Fruit fly (Drosophila melanogaster): Measurements from ENCODE around the gene CG3592.

CG3592 gene

DNA sequence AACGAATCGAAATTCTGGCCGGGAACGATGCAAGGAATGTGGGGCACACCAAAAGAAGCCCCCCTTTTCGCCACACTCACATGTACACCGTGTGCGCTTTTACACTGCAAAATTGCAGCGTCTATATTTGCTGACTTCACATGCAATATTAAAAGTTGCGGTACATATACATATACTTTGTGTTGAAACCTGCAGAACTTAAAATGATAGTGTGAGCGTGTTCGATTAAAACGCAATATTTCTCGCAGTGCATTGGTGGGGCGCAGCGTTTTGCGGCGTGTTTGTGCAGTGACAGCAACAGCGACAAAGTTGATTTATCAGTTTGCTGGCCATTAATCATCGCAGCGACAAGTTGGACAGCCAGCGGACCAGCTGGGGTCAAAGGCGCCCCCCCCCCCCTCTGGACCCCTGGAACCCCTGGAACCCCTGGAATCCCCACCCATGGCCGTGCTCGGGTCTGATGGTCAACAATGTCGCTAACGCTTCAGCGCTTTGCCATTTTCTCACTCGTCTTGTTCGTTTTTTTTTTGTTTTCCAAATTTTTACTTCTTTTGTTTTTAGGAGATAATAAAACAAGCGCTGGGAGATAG is 27.7 kb upstream of the CG3592 start (continued):
- TF ChIP-seq esg (GFP tag; conservative IDR thresholded peaks at IDR 0.05) (0 out of 2 replicates have a peak, but pooled peaks have one; percentile 23), bigmax (GFP tag; optimal IDR thresholded peaks at IDR 0.05) (no peak), ken (GFP tag; IDR thresholded peaks at IDR 0.05) (no peak), caup (GFP tag; optimal IDR thresholded peaks at IDR 0.05; ENCODE audit: severe bottlenecking) (no peak), CG34224 (GFP tag; IDR thresholded peaks at IDR 0.05; ENCODE audit: partially characterized antibody) (no peak), CoRest (tag; optimal IDR thresholded peaks at IDR 0.05) (no peak), CG4404 (GFP tag; IDR thresholded peaks at IDR 0.05) (no peak), CG11504 (tag; optimal IDR thresholded peaks at IDR 0.05) (peak; percentile 37), bab2 (GFP tag; optimal IDR thresholded peaks at IDR 0.05) (no peak), Sry-β (GFP tag; optimal IDR thresholded peaks at IDR 0.05) (no peak), CG3281 (GFP tag; optimal IDR thresholded peaks at IDR 0.05) (no peak), CG14014 (GFP tag; IDR thresholded peaks at IDR 0.05) (no peak), CG7357 (GFP tag; IDR thresholded peaks at IDR 0.05) (no peak), da (GFP tag; optimal IDR thresholded peaks at IDR 0.05) (no peak), az2 (GFP tag; optimal IDR thresholded peaks at IDR 0.05) (no peak), CG43689 (GFP tag; IDR thresholded peaks at IDR 0.05) (no peak), h (optimal IDR thresholded peaks at IDR 0.05) (no peak), kay (GFP tag; optimal IDR thresholded peaks at IDR 0.05) (no peak), Atf3 (GFP tag; optimal IDR thresholded peaks at IDR 0.05) (no peak), CG6683 (GFP tag; optimal IDR thresholded peaks at IDR 0.05) (no peak), CG32532 (GFP tag; IDR thresholded peaks at IDR 0.05) (no peak), CG13123 (GFP tag; optimal IDR thresholded peaks at IDR 0.05) (no peak), tx (GFP tag; optimal IDR thresholded peaks at IDR 0.05) (no peak), dmrt11E (tag; optimal IDR thresholded peaks at IDR 0.05) (no peak), sc (optimal IDR thresholded peaks at IDR 0.05) (no peak), sc (GFP tag; optimal IDR thresholded peaks at IDR 0.05) (no peak), CG4282 (GFP tag; optimal IDR thresholded peaks at IDR 0.05) (no peak), CG11723 (GFP tag; optimal IDR thresholded peaks at IDR 0.05) (no peak), CHES-1-like (GFP tag; optimal IDR thresholded peaks at IDR 0.05) (no peak), CG11456 (GFP tag; IDR thresholded peaks at IDR 0.05) (no peak), Dp (GFP tag; optimal IDR thresholded peaks at IDR 0.05) (no peak), CG17385 (GFP tag; optimal IDR thresholded peaks at IDR 0.05) (peak; percentile 2), Dad (GFP tag; optimal IDR thresholded peaks at IDR 0.05) (no peak), CG32772 (GFP tag; IDR thresholded peaks at IDR 0.05) (0 out of 2 replicates have a peak, but pooled peaks have one; percentile 21), knrl (GFP tag; IDR thresholded peaks at IDR 0.05; ENCODE audit: partially characterized antibody) (no peak), lilli (GFP tag; optimal IDR thresholded peaks at IDR 0.05) (no peak), salm (tag; optimal IDR thresholded peaks at IDR 0.05) (no peak), HLH3B (GFP tag; IDR thresholded peaks at IDR 0.05) (0 out of 2 replicates have a peak, but pooled peaks have one; percentile 21), CTCF (GFP tag; optimal IDR thresholded peaks at IDR 0.05) (no peak), mld (GFP tag; IDR thresholded peaks at IDR 0.05; ENCODE audit: partially characterized antibody) (no peak), CG12769 (tag; optimal IDR thresholded peaks at IDR 0.05) (no peak), prd (optimal IDR thresholded peaks at IDR 0.05) (no peak), prd (GFP tag; IDR thresholded peaks at IDR 0.05) (peak; percentile 35; the same call in 1 of the 3 replicates), Doc2 (GFP tag; IDR thresholded peaks at IDR 0.05) (no peak), HLH54F (GFP tag; optimal IDR thresholded peaks at IDR 0.05) (no peak), Scr (GFP tag; IDR thresholded peaks at IDR 0.05; ENCODE audit: partially characterized antibody) (no peak), CG7963 (GFP tag; IDR thresholded peaks at IDR 0.05; ENCODE audit: partially characterized antibody) (no peak), CG7786 (GFP tag; optimal IDR thresholded peaks at IDR 0.05) (no peak), BEAF-32 (GFP tag; optimal IDR thresholded peaks at IDR 0.05) (no peak), lbe (GFP tag; optimal IDR thresholded peaks at IDR 0.05) (no peak), CG31388 (GFP tag; optimal IDR thresholded peaks at IDR 0.05) (no peak), crc (GFP tag; optimal IDR thresholded peaks at IDR 0.05) (no peak)
